Worm (Caenorhabditis elegans) whole organism, L3 larva: ENCODE measurements around the gene R10E11.5.

Source experiments
- ZK546.5 ChIP-seq: sonication (generic microtip); optimal IDR thresholded peaks from 2 replicates; lab custom pipeline; 2017; ENCODE audit warnings: missing biosample characterization, missing genetic modification characterization
- ceh-82 ChIP-seq: fragments of 150-350 bp; optimal IDR thresholded peaks from 2 replicates; lab custom pipeline; 2014; ENCODE audit warnings: missing biosample characterization, missing genetic modification characterization
- elt-2 ChIP-seq: sonication (generic microtip); optimal IDR thresholded peaks from 2 replicates; lab custom pipeline; 2016; ENCODE audit warnings: missing genetic modification reagents, mild to moderate bottlenecking, missing genetic modification characterization, missing compliant biosample characterization
- nhr-76 ChIP-seq: fragments of 150-350 bp; sonication (generic microtip); optimal IDR thresholded peaks from 5 replicates; lab custom pipeline; 2014; ENCODE audit warnings: missing biosample characterization, missing genetic modification characterization
- unc-62 ChIP-seq: fragments of 150-350 bp; sonication (generic microtip); optimal IDR thresholded peaks from 4 replicates; lab custom pipeline; 2014; ENCODE audit warnings: missing biosample characterization, missing genetic modification reagents, missing genetic modification characterization
- ztf-11 ChIP-seq: fragments of 150-350 bp; optimal IDR thresholded peaks from 2 replicates; lab custom pipeline; 2014; ENCODE audit warnings: missing biosample characterization, missing genetic modification characterization

- TF ChIP-seq ceh-82 (tag; lab: Kevin White, UChicago): no peak
- TF ChIP-seq ztf-11 (tag; lab: Kevin White, UChicago): no peak
- TF ChIP-seq nhr-76 (tag; lab: Kevin White, UChicago): no peak
- no peak for TF ChIP-seq elt-2 (tag; lab: Kevin White, UChicago)
- TF ChIP-seq unc-62: no peak
- TF ChIP-seq ZK546.5: no peak
Observed at ce11 chrIII:9758848-9759247, 30.6 kb downstream of the R10E11.5 start, which contains the start of gene rmd-1.
